Worm (Caenorhabditis elegans) whole organism, late embryonic: Measurements from ENCODE around the gene C28D4.18.
"Not testable (repeated sequence)": the region's sequence is repeated elsewhere in the genome, so short reads cannot be mapped to it uniquely, and the experiment has no call there.

ENCODE experiments used
- C38D4.7 ChIP-seq: fragments of 200-800 bp; sonication (Bioruptor generic); optimal IDR thresholded peaks from 2 replicates; lab custom pipeline; 2018; ENCODE audit warnings: mild to moderate bottlenecking, missing genetic modification characterization, moderate library complexity, missing compliant biosample characterization
- ama-1 ChIP-seq: fragments of 150-350 bp; optimal IDR thresholded peaks from 2 replicates; lab custom pipeline; 2014
- che-1 ChIP-seq: sonication (generic microtip); optimal IDR thresholded peaks from 2 replicates; lab custom pipeline; 2016; ENCODE audit warnings: mild to moderate bottlenecking, missing genetic modification characterization, missing compliant biosample characterization
- ets-4 ChIP-seq: sonication (generic microtip); optimal IDR thresholded peaks from 2 replicates; lab custom pipeline; 2016; ENCODE audit warnings: missing genetic modification characterization, missing compliant biosample characterization
- hlh-6 ChIP-seq: sonication (generic microtip); optimal IDR thresholded peaks from 2 replicates; lab custom pipeline; 2016; ENCODE audit warnings: missing genotype, missing genetic modification characterization, missing compliant biosample characterization
- lin-11 ChIP-seq: fragments of 200-800 bp; sonication (Bioruptor generic); optimal IDR thresholded peaks from 2 replicates; lab custom pipeline; 2018; ENCODE audit warnings: mild to moderate bottlenecking, missing genetic modification characterization, missing compliant biosample characterization
- nhr-11 ChIP-seq: fragments of 150-350 bp; optimal IDR thresholded peaks from 2 replicates; lab custom pipeline; 2014; ENCODE audit warnings: missing biosample characterization, missing genetic modification characterization
- syd-9 ChIP-seq: sonication (generic microtip); optimal IDR thresholded peaks from 2 replicates; lab custom pipeline; 2016; ENCODE audit warnings: mild to moderate bottlenecking, missing genetic modification characterization, moderate library complexity, missing compliant biosample characterization
- tbx-7 ChIP-seq: sonication (generic microtip); optimal IDR thresholded peaks from 2 replicates; lab custom pipeline; 2016; ENCODE audit warnings: missing genotype, missing genetic modification characterization, missing compliant biosample characterization
- unc-3 ChIP-seq, 2 experiments: fragments of 200-800 bp in 1 of 2; sonication (Bioruptor generic) in 1 of 2; sonication (generic microtip) in 1 of 2; conservative IDR thresholded peaks in 1 of 2; optimal IDR thresholded peaks in 1 of 2; 2 replicates each; pipeline versions ENCODE4 v1.3.6 to Lab custom; 2016 to 2022; ENCODE audit warnings: missing compliant biosample characterization in 2 of 2, missing genetic modification characterization in 2 of 2, missing genetic modification reagents in 1 of 2

DNA sequence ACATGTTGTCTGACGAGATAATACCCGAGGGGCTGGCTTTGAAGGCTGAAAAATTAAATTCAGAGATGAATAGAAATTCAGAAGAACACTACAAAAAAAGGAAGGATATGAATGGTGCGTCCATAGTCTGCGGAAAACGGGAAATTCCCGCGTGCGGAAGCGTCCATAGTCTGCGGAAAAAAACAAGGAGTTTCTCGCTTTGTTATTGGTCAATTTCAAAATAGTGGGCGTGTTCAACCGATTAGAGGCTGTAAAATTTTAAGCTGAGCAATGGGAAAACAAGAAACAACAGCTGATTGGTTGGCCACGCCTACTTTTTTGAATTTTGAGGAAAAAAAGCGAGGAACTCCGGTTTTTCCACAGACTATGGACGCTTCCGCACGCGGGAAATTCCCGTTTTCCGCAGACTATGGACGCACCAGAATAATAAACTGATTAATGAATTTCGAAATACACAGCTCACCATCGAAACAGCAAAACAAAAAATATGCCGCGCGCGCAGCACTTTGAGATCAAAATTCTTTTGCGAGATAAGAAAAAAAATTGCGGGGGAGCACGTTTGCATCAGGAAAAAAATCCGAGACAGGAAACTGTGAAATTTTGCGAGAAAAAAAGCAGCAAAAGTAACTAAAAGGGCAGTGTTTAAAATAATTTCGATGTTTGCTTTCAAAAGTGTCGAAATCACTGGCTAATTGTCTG, 15.9 kb downstream of the C28D4.18 start, which contains the start of gene gln-6:
- not testable (repeated sequence) for TF ChIP-seq tbx-7 (tag; lab: Kevin White, UChicago); ama-1 (lab: Kevin White, UChicago); hlh-6 (tag; lab: Kevin White, UChicago); nhr-11 (tag; lab: Kevin White, UChicago); che-1 (tag; lab: Kevin White, UChicago); C38D4.7; ets-4 (tag; lab: Kevin White, UChicago); unc-3 (GFP tag; conservative IDR thresholded peaks at IDR 0.05; lab: Robert Waterston, UW); unc-3 (tag; optimal IDR thresholded peaks at IDR 0.05; lab: Kevin White, UChicago); lin-11 (tag; lab: Kevin White, UChicago); syd-9 (tag; lab: Kevin White, UChicago)
